Fruit fly (Drosophila melanogaster) whole organism, wandering third instar larva: ENCODE measurements around the gene CG13896.

Experiments
- Abd-B ChIP-seq: fragments of >200 bp; optimal IDR thresholded peaks from 2 replicates; lab custom pipeline; 2017; ENCODE audit warnings: missing biosample characterization, missing genetic modification characterization
- Dfd ChIP-seq: fragments of >200 bp; optimal IDR thresholded peaks from 2 replicates; lab custom pipeline; 2017; ENCODE audit warnings: missing biosample characterization, missing genetic modification characterization
- GATAd ChIP-seq: sonication (Bioruptor generic); optimal IDR thresholded peaks from 2 replicates; lab custom pipeline; 2016; ENCODE audit warnings: missing biosample characterization, missing genetic modification characterization
- Mio ChIP-seq: sonication (Bioruptor generic); optimal IDR thresholded peaks from 2 replicates; lab custom pipeline; 2016; ENCODE audit warnings: missing biosample characterization, missing genetic modification characterization
- OdsH ChIP-seq: fragments of 200-800 bp; sonication (Bioruptor generic); optimal IDR thresholded peaks from 2 replicates; lab custom pipeline; 2016; ENCODE audit warnings: missing biosample characterization, mild to moderate bottlenecking, missing genetic modification characterization
- Rel ChIP-seq, 2 experiments: fragments of 200-800 bp; sonication (Bioruptor generic) in 1 of 2; optimal IDR thresholded peaks; 2 replicates in 1 of 2; 3 replicates in 1 of 2; lab custom pipeline; 2016 to 2019; ENCODE audit warnings: mild to moderate bottlenecking in 2 of 2, missing biosample characterization in 2 of 2, missing genetic modification characterization in 2 of 2, moderate library complexity in 1 of 2
- Vsx2 ChIP-seq: fragments of 200-300, 225-300 bp; sonication (Bioruptor generic); optimal IDR thresholded peaks from 2 replicates; lab custom pipeline; 2018; ENCODE audit warnings: missing biosample characterization, missing genetic modification characterization; ENCODE audit not compliant: partially characterized antibody
- foxo ChIP-seq, 2 experiments: fragments of 200-800 bp; sonication (Bioruptor generic); optimal IDR thresholded peaks; 2 replicates in 1 of 2; 3 replicates in 1 of 2; lab custom pipeline; 2016 to 2017; ENCODE audit warnings: missing biosample characterization in 2 of 2, missing genetic modification characterization in 2 of 2
- fru ChIP-seq: fragments of 200-800 bp; sonication (Bioruptor generic); optimal IDR thresholded peaks from 3 replicates; lab custom pipeline; 2016; ENCODE audit warnings: missing biosample characterization, mild to moderate bottlenecking, missing genetic modification characterization
- psq ChIP-seq: fragments of 200-800 bp; sonication (Bioruptor generic); optimal IDR thresholded peaks from 3 replicates; lab custom pipeline; 2017; ENCODE audit warnings: missing biosample characterization, mild to moderate bottlenecking, missing genetic modification characterization, moderate library complexity
- sage ChIP-seq: fragments of 200-800 bp; sonication (Bioruptor generic); optimal IDR thresholded peaks from 2 replicates; lab custom pipeline; 2016; ENCODE audit warnings: missing biosample characterization, mild to moderate bottlenecking, missing genetic modification characterization

dm6 chr3L:727874-728273, 16.2 kb upstream of the CG13896 start:
- TF ChIP-seq Mio (GFP tag; lab: Kevin White, UChicago) (no peak), Dfd (GFP tag; lab: Kevin White, UChicago) (no peak), Rel (GFP tag; optimal IDR thresholded peaks at IDR 0.05; lab: Kevin White, UChicago) (peak; percentile 47), Rel (tag; optimal IDR thresholded peaks at IDR 0.05; lab: Kevin White, UChicago) (peak; percentile 62), fru (GFP tag; lab: Kevin White, UChicago) (peak; percentile 94), psq (peak; percentile 82), foxo (GFP tag; optimal IDR thresholded peaks at IDR 0.05; lab: Kevin White, UChicago) (peak; percentile 14 to 92), sage (GFP tag; lab: Kevin White, UChicago) (peak; percentile 85), Abd-B (GFP tag; lab: Kevin White, UChicago) (no peak), OdsH (GFP tag; lab: Kevin White, UChicago) (peak; percentile 91), Vsx2 (peak; percentile 11), GATAd (GFP tag; lab: Kevin White, UChicago) (no peak)
